Fruit fly (Drosophila melanogaster): ENCODE data around the gene CG14431.

The CG14431 gene

dm6 chrX:6908078-6908477, at the start of gene CG14431:
CG14431 (plus strand) TSS chrX:6908277.
- TF ChIP-seq CTCF (optimal IDR thresholded peaks at IDR 0.05): no peak
- no peak for TF ChIP-seq CG8478 (optimal IDR thresholded peaks at IDR 0.05)

dm6 chrX:6859245-6859644, 48.8 kb upstream of the CG14431 start:
- TF ChIP-seq CG8478 (optimal IDR thresholded peaks at IDR 0.05) (no peak), CTCF (optimal IDR thresholded peaks at IDR 0.05) (no peak)

- TF ChIP-seq CTCF (optimal IDR thresholded peaks at IDR 0.05) (no peak), CG8478 (optimal IDR thresholded peaks at IDR 0.05) (no peak)
These were observed 48.2 kb upstream of the CG14431 start for dm6 chrX:6859756-6860412.

dm6 chrX:6860413-6861089, 47.5 kb upstream of the CG14431 start:
- no peak for TF ChIP-seq CG8478 (optimal IDR thresholded peaks at IDR 0.05)
- no peak for TF ChIP-seq CTCF (optimal IDR thresholded peaks at IDR 0.05)

- TF ChIP-seq CTCF (optimal IDR thresholded peaks at IDR 0.05) (no peak), CG8478 (optimal IDR thresholded peaks at IDR 0.05) (no peak)
These were observed 46.5 kb upstream of the CG14431 start for dm6 chrX:6861523-6862077.

dm6 chrX:6862521-6863288, 45.4 kb upstream of the CG14431 start:
- TF ChIP-seq CG8478 (optimal IDR thresholded peaks at IDR 0.05) (no peak), CTCF (optimal IDR thresholded peaks at IDR 0.05) (no peak)

- TF ChIP-seq CG8478 (optimal IDR thresholded peaks at IDR 0.05) (no peak), CTCF (optimal IDR thresholded peaks at IDR 0.05) (no peak)
These were observed 44.7 kb upstream of the CG14431 start, which contains the start of gene CG43736 for dm6 chrX:6863289-6863938. CG43736 (plus strand) TSS chrX:6863888.

dm6 chrX:6865039-6865438, 43.0 kb upstream of the CG14431 start:
- TF ChIP-seq CG8478 (optimal IDR thresholded peaks at IDR 0.05) (no peak), CTCF (optimal IDR thresholded peaks at IDR 0.05) (no peak)

dm6 chrX:6866040-6866439, 42.0 kb upstream of the CG14431 start:
- TF ChIP-seq CG8478 (optimal IDR thresholded peaks at IDR 0.05): no peak
- TF ChIP-seq CTCF (optimal IDR thresholded peaks at IDR 0.05): no peak

dm6 chrX:6866764-6867163, 41.3 kb upstream of the CG14431 start:
- TF ChIP-seq CTCF (optimal IDR thresholded peaks at IDR 0.05) (no peak), CG8478 (optimal IDR thresholded peaks at IDR 0.05) (no peak)

- TF ChIP-seq CTCF (optimal IDR thresholded peaks at IDR 0.05) (no peak), CG8478 (optimal IDR thresholded peaks at IDR 0.05) (no peak)
These were observed 40.7 kb upstream of the CG14431 start, which contains the start of gene CG14434 for dm6 chrX:6867175-6868023. CG14434 (minus strand) TSS chrX:6867194.

dm6 chrX:6868024-6868628, 40.0 kb upstream of the CG14431 start:
- TF ChIP-seq CTCF (optimal IDR thresholded peaks at IDR 0.05) (no peak), CG8478 (optimal IDR thresholded peaks at IDR 0.05) (no peak)
